Worm (Caenorhabditis elegans) whole organism, midembryonic: Measurements from ENCODE around the gene prp-21.

Experiments
- cog-1 ChIP-seq: sonication (generic microtip); optimal IDR thresholded peaks from 2 replicates; lab custom pipeline; 2016; ENCODE audit warnings: missing genetic modification characterization, missing compliant biosample characterization
- med-1 ChIP-seq: sonication (generic microtip); optimal IDR thresholded peaks from 2 replicates; lab custom pipeline; 2017; ENCODE audit warnings: missing genetic modification characterization, mild to moderate bottlenecking, missing compliant biosample characterization, antibody characterized with exemption, missing genetic modification reagents; ENCODE audit not compliant: insufficient read depth
- tab-1 ChIP-seq: fragments of 200-800 bp; sonication (Bioruptor generic); IDR thresholded peaks from 2 replicates; pipeline ENCODE4 v1.3.6; 2022; ENCODE audit warnings: missing genetic modification characterization, missing compliant biosample characterization
- ztf-29 ChIP-seq: fragments of 200-800 bp; sonication (Bioruptor generic); IDR thresholded peaks from 2 replicates; pipeline ENCODE4 v1.3.6; 2022; ENCODE audit warnings: missing genetic modification reagents, missing genetic modification characterization, missing compliant biosample characterization

DNA sequence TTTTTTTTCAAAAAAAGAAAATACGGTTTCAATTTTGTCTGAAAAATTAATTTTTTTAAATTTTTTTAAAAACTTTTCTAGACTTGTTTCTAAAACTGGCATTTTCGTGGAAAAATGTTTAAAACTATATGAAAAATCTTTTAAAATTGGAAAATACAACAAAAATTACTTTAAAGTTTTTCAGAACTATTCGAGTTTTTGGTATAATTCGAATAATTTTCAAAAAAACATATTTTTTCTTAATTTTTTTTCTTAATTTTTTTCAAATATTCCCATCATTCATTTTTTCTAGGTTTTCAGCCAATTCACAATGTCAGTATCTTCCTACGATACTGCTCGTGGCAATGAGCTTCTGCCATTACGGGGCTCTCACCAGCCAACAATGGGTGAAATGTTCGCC is 37.6 kb downstream of the prp-21 start, which contains the start of gene slc-36.2:
- TF ChIP-seq cog-1 (tag; lab: Kevin White, UChicago) (no peak), ztf-29 (GFP tag; lab: Robert Waterston, UW) (no peak), med-1 (no peak), tab-1 (no peak)
